Fruit fly (Drosophila melanogaster): ENCODE measurements around the gene CG31668.

The CG31668 gene

dm6 chr2L:2163568-2163953 lies 42.4 kb downstream of the CG31668 start (continued):
- TF ChIP-seq MTF-1 (GFP tag; optimal IDR thresholded peaks at IDR 0.05; ENCODE audit: borderline replicate concordance) (peak; percentile 77), CG15696 (tag; optimal IDR thresholded peaks at IDR 0.05) (peak; percentile 91), CG2678 (tag; optimal IDR thresholded peaks at IDR 0.05) (peak; percentile 86), CG15601 (tag; optimal IDR thresholded peaks at IDR 0.05) (peak; percentile 86), ind (GFP tag; optimal IDR thresholded peaks at IDR 0.05) (peak; percentile 82), Lim3 (GFP tag; IDR thresholded peaks at IDR 0.05) (peak; percentile 65; the same call in 1 of the 2 replicates), D19B (GFP tag; optimal IDR thresholded peaks at IDR 0.05) (peak; percentile 29), CG2199 (GFP tag; IDR thresholded peaks at IDR 0.05) (peak; percentile 95), insv (GFP tag; optimal IDR thresholded peaks at IDR 0.05) (no peak), CG17361 (GFP tag; IDR thresholded peaks at IDR 0.05) (peak; percentile 91), CG4424 (GFP tag; optimal IDR thresholded peaks at IDR 0.05) (peak; percentile 87), Camta (GFP tag; optimal IDR thresholded peaks at IDR 0.05) (peak; percentile 77), grn (GFP tag; optimal IDR thresholded peaks at IDR 0.05) (no peak), kah (GFP tag; optimal IDR thresholded peaks at IDR 0.05) (peak; percentile 28), gfzf (GFP tag; optimal IDR thresholded peaks at IDR 0.05) (no peak), CrebB (tag; optimal IDR thresholded peaks at IDR 0.05) (peak; percentile 72), en (GFP tag; optimal IDR thresholded peaks at IDR 0.05) (peak; percentile 87), Atf-2 (GFP tag; optimal IDR thresholded peaks at IDR 0.05) (peak; percentile 82), ato (GFP tag; IDR thresholded peaks at IDR 0.05; ENCODE audit: partially characterized antibody) (no peak), org-1 (GFP tag; optimal IDR thresholded peaks at IDR 0.05) (peak; percentile 90), CG2120 (GFP tag; optimal IDR thresholded peaks at IDR 0.05) (peak; percentile 90), D (optimal IDR thresholded peaks at IDR 0.05) (no peak), D (GFP tag; optimal IDR thresholded peaks at IDR 0.05) (peak; percentile 91), ttk (GFP tag; IDR thresholded peaks at IDR 0.05) (peak; percentile 91), tgo (GFP tag; IDR thresholded peaks at IDR 0.05) (peak; percentile 90), CG10209 (GFP tag; optimal IDR thresholded peaks at IDR 0.05) (peak; percentile 89), CG18619 (GFP tag; optimal IDR thresholded peaks at IDR 0.05) (peak; percentile 87), Oli (tag; optimal IDR thresholded peaks at IDR 0.05) (peak; percentile 87), Doc3 (GFP tag; IDR thresholded peaks at IDR 0.05; ENCODE audit: partially characterized antibody) (no peak), chm (GFP tag; IDR thresholded peaks at IDR 0.05) (peak; percentile 98), Dek (tag; optimal IDR thresholded peaks at IDR 0.05) (peak; percentile 59), slp2 (GFP tag; optimal IDR thresholded peaks at IDR 0.05) (peak; percentile 90), Spps (tag; optimal IDR thresholded peaks at IDR 0.05) (peak; percentile 85), CG18262 (tag; optimal IDR thresholded peaks at IDR 0.05) (peak; percentile 93), br (optimal IDR thresholded peaks at IDR 0.05) (no peak), dm (GFP tag; optimal IDR thresholded peaks at IDR 0.05) (peak; percentile 85), CG11456 (GFP tag; IDR thresholded peaks at IDR 0.05) (peak; percentile 86), Opbp (GFP tag; IDR thresholded peaks at IDR 0.05; ENCODE audit: partially characterized antibody) (no peak), gro (GFP tag; optimal IDR thresholded peaks at IDR 0.05) (no peak), Vsx1 (GFP tag; optimal IDR thresholded peaks at IDR 0.05) (peak; percentile 73), CG31365 (tag; optimal IDR thresholded peaks at IDR 0.05) (peak; percentile 61), CG11560 (tag; IDR thresholded peaks at IDR 0.05) (peak; percentile 70; the same call in 2 of the 3 replicates), trem (tag; optimal IDR thresholded peaks at IDR 0.05) (peak; percentile 90), ken (GFP tag; IDR thresholded peaks at IDR 0.05) (peak; percentile 95), CG13424 (tag; optimal IDR thresholded peaks at IDR 0.05) (peak; percentile 82), dysf (GFP tag; IDR thresholded peaks at IDR 0.05) (peak; percentile 91), Gsc (GFP tag; IDR thresholded peaks at IDR 0.05) (peak; percentile 93), CG7987 (GFP tag; optimal IDR thresholded peaks at IDR 0.05) (peak; percentile 57), fd96Cb (tag; optimal IDR thresholded peaks at IDR 0.05) (peak; percentile 92), CG9609 (GFP tag; optimal IDR thresholded peaks at IDR 0.05) (peak; percentile 94), CG32532 (GFP tag; IDR thresholded peaks at IDR 0.05) (peak; percentile 90), zen (tag; optimal IDR thresholded peaks at IDR 0.05) (peak; percentile 86)
